Fruit fly (Drosophila melanogaster): Measurements from ENCODE around the gene CG18731.

CG18731 gene

dm6 chr3R:29737891-29738290 is 13.1 kb downstream of the CG18731 start, which contains the start of gene Gnpnat (continued):
- no peak for TF ChIP-seq stc (GFP tag; IDR thresholded peaks at IDR 0.05)
- no peak for TF ChIP-seq CG10543 (GFP tag; optimal IDR thresholded peaks at IDR 0.05)
- TF ChIP-seq unpg (GFP tag; optimal IDR thresholded peaks at IDR 0.05), result peak; percentile 80
- TF ChIP-seq CG6175 (GFP tag; IDR thresholded peaks at IDR 0.05), result no peak
- no peak for TF ChIP-seq Hr78 (GFP tag; optimal IDR thresholded peaks at IDR 0.05)
- no peak for TF ChIP-seq CG3726 (GFP tag; IDR thresholded peaks at IDR 0.05)
- peak; percentile 59 for TF ChIP-seq CG8388 (GFP tag; optimal IDR thresholded peaks at IDR 0.05)
- peak; percentile 50 for TF ChIP-seq CG18262 (tag; optimal IDR thresholded peaks at IDR 0.05)
- peak; percentile 34 for TF ChIP-seq lbe (GFP tag; optimal IDR thresholded peaks at IDR 0.05)
- TF ChIP-seq Neu2 (GFP tag; optimal IDR thresholded peaks at IDR 0.05; ENCODE audit: borderline replicate concordance), result no peak
- TF ChIP-seq CG11723 (GFP tag; optimal IDR thresholded peaks at IDR 0.05), result no peak
- TF ChIP-seq D (optimal IDR thresholded peaks at IDR 0.05), result no peak
- TF ChIP-seq D (GFP tag; optimal IDR thresholded peaks at IDR 0.05), result no peak
- TF ChIP-seq Dfd (GFP tag; optimal IDR thresholded peaks at IDR 0.05), result no peak
- no peak for TF ChIP-seq hkb (optimal IDR thresholded peaks at IDR 0.05)
- TF ChIP-seq hkb (GFP tag; IDR thresholded peaks at IDR 0.05), result no peak
- TF ChIP-seq HLH54F (GFP tag; optimal IDR thresholded peaks at IDR 0.05), result no peak
- TF ChIP-seq H15 (GFP tag; IDR thresholded peaks at IDR 0.05), result no peak
- TF ChIP-seq pzg (GFP tag; optimal IDR thresholded peaks at IDR 0.05), result no peak
- peak; percentile 62 for TF ChIP-seq CG15269 (tag; optimal IDR thresholded peaks at IDR 0.05)
- TF ChIP-seq CG1024 (GFP tag; IDR thresholded peaks at IDR 0.05), result no peak
- no peak for TF ChIP-seq C15 (GFP tag; IDR thresholded peaks at IDR 0.05)
- peak; percentile 99 for TF ChIP-seq CG9437 (GFP tag; optimal IDR thresholded peaks at IDR 0.05)
- TF ChIP-seq B-H2 (GFP tag; optimal IDR thresholded peaks at IDR 0.05), result peak; percentile 11
- no peak for TF ChIP-seq CG17328 (GFP tag; IDR thresholded peaks at IDR 0.05)
- peak; percentile 5 for TF ChIP-seq Chrac-16 (GFP tag; optimal IDR thresholded peaks at IDR 0.05)
- peak; percentile 38 for TF ChIP-seq fd96Cb (tag; optimal IDR thresholded peaks at IDR 0.05)
- no peak for TF ChIP-seq sr (GFP tag; IDR thresholded peaks at IDR 0.05)
- TF ChIP-seq CG3847 (GFP tag; IDR thresholded peaks at IDR 0.05), result no peak
- TF ChIP-seq bsh (GFP tag; optimal IDR thresholded peaks at IDR 0.05), result peak in 1 of 2 experiments; percentile 73
- peak; percentile 37 for TF ChIP-seq CG15514 (GFP tag; optimal IDR thresholded peaks at IDR 0.05)
- TF ChIP-seq CG32767 (GFP tag; IDR thresholded peaks at IDR 0.05), result no peak
- no peak for TF ChIP-seq CG9932 (GFP tag; IDR thresholded peaks at IDR 0.05)
- peak; percentile 74 for TF ChIP-seq CG1603 (tag; optimal IDR thresholded peaks at IDR 0.05)
- TF ChIP-seq CG9727 (GFP tag; optimal IDR thresholded peaks at IDR 0.05), result peak; percentile 60
- peak; percentile 50 for TF ChIP-seq BtbVII (GFP tag; optimal IDR thresholded peaks at IDR 0.05)
- TF ChIP-seq Med (GFP tag), result peak; percentile 44
- TF ChIP-seq grau (tag; optimal IDR thresholded peaks at IDR 0.05), result peak; percentile 96
- no peak for TF ChIP-seq YL-1 (GFP tag; optimal IDR thresholded peaks at IDR 0.05)
- TF ChIP-seq gsb-n (tag; optimal IDR thresholded peaks at IDR 0.05), result peak; percentile 60
- no peak for TF ChIP-seq so (GFP tag; IDR thresholded peaks at IDR 0.05)
- TF ChIP-seq CG6654 (GFP tag; optimal IDR thresholded peaks at IDR 0.05), result no peak
- TF ChIP-seq exex (tag; optimal IDR thresholded peaks at IDR 0.05), result no peak
- peak; percentile 22 for TF ChIP-seq ewg (GFP tag; optimal IDR thresholded peaks at IDR 0.05)
- peak; percentile 48 for TF ChIP-seq CG16815 (GFP tag; optimal IDR thresholded peaks at IDR 0.05)
- TF ChIP-seq ci (GFP tag; IDR thresholded peaks at IDR 0.05), result no peak
- no peak for TF ChIP-seq CG9215 (GFP tag; IDR thresholded peaks at IDR 0.05)
- no peak for TF ChIP-seq Atf6 (GFP tag; IDR thresholded peaks at IDR 0.05)
- TF ChIP-seq trem (tag; optimal IDR thresholded peaks at IDR 0.05), result peak; percentile 42
- TF ChIP-seq CHES-1-like (GFP tag; optimal IDR thresholded peaks at IDR 0.05), result no peak
- no peak for TF ChIP-seq usp (GFP tag; optimal IDR thresholded peaks at IDR 0.05)
- no peak for TF ChIP-seq klu (GFP tag; IDR thresholded peaks at IDR 0.05)

Measured in whole organism, embryonic.